Fruit fly (Drosophila melanogaster) whole organism, wandering third instar larva: Measurements from ENCODE around the gene Dronc.

Experiments
- Abd-B ChIP-seq: fragments of >200 bp; optimal IDR thresholded peaks from 2 replicates; lab custom pipeline; 2017; ENCODE audit warnings: missing biosample characterization, missing genetic modification characterization
- Jra ChIP-seq: sonication (Bioruptor generic); optimal IDR thresholded peaks from 2 replicates; lab custom pipeline; 2016; ENCODE audit warnings: missing biosample characterization, missing genetic modification characterization
- OdsH ChIP-seq: fragments of 200-800 bp; sonication (Bioruptor generic); optimal IDR thresholded peaks from 2 replicates; lab custom pipeline; 2016; ENCODE audit warnings: missing biosample characterization, mild to moderate bottlenecking, missing genetic modification characterization
- dmrt93B ChIP-seq: fragments of 200-800 bp; sonication (Bioruptor generic); optimal IDR thresholded peaks from 2 replicates; lab custom pipeline; 2018; ENCODE audit warnings: missing biosample characterization, mild to moderate bottlenecking, missing genetic modification characterization
- h ChIP-seq: fragments of 200-800 bp; sonication (Bioruptor generic); optimal IDR thresholded peaks from 3 replicates; lab custom pipeline; 2016; ENCODE audit warnings: missing biosample characterization, mild to moderate bottlenecking, missing genetic modification characterization
- jim ChIP-seq: fragments of 175-275, 200-325 bp; sonication (Bioruptor generic); optimal IDR thresholded peaks from 2 replicates; lab custom pipeline; 2016; ENCODE audit warnings: missing biosample characterization, mild to moderate bottlenecking, missing genetic modification characterization
- psq ChIP-seq: fragments of 200-800 bp; sonication (Bioruptor generic); optimal IDR thresholded peaks from 3 replicates; lab custom pipeline; 2017; ENCODE audit warnings: missing biosample characterization, mild to moderate bottlenecking, missing genetic modification characterization, moderate library complexity
- rgr ChIP-seq: fragments of 200-800 bp; sonication (Bioruptor generic); optimal IDR thresholded peaks from 3 replicates; lab custom pipeline; 2016; ENCODE audit warnings: missing biosample characterization, mild to moderate bottlenecking, missing genetic modification characterization

dm6 chr3L:9972007-9972856 lies 4.0 kb downstream of the Dronc start, which contains the start of the genes CG6674, CG42455 and vnc:
- peak; percentile 49 for TF ChIP-seq rgr (GFP tag; lab: Kevin White, UChicago)
- peak; percentile 41 for TF ChIP-seq h (GFP tag; lab: Kevin White, UChicago)
- peak; percentile 1 for TF ChIP-seq Jra (GFP tag; lab: Kevin White, UChicago)
- no peak for TF ChIP-seq Abd-B (GFP tag; lab: Kevin White, UChicago)
- TF ChIP-seq jim (GFP tag; lab: Kevin White, UChicago) = no peak
- peak; percentile 21 for TF ChIP-seq psq (GFP tag; lab: Kevin White, UChicago)
- TF ChIP-seq OdsH (GFP tag; lab: Kevin White, UChicago) = peak; percentile 35
- TF ChIP-seq dmrt93B (GFP tag; lab: Kevin White, UChicago) = peak; percentile 9
